Fruit fly (Drosophila melanogaster) whole organism: ENCODE measurements around the gene Slc25A46b.

Experiments used
- CG8478 ChIP-seq: fragments of >200 bp; optimal IDR thresholded peaks from 2 replicates; lab custom pipeline; 2018; ENCODE audit warnings: inconsistent platforms
- Dll ChIP-seq: fragments of >200 bp; optimal IDR thresholded peaks from 2 replicates; lab custom pipeline; 2017
- EcR ChIP-seq, 2 experiments: fragments of >200 bp; optimal IDR thresholded peaks; 2 replicates each; lab custom pipeline; 2017; ENCODE audit warnings: missing biosample characterization in 2 of 2, missing genetic modification characterization in 2 of 2, missing genetic modification reagents in 2 of 2
- pan ChIP-seq: fragments of >200 bp; optimal IDR thresholded peaks from 2 replicates; lab custom pipeline; 2017
- psq ChIP-seq: fragments of >200 bp; optimal IDR thresholded peaks from 2 replicates; lab custom pipeline; 2017
- usp ChIP-seq: fragments of >200 bp; optimal IDR thresholded peaks from 2 replicates; lab custom pipeline; 2017; ENCODE audit warnings: missing biosample characterization, missing genetic modification characterization, mixed read lengths

The Slc25A46b gene

dm6 chr2L:18144268-18144834 is 48.0 kb downstream of the Slc25A46b start:
- no peak for TF ChIP-seq pan (lab: Kevin White, UChicago)
- TF ChIP-seq CG8478 (lab: Kevin White, UChicago) = no peak
- no peak for TF ChIP-seq EcR (GFP tag; optimal IDR thresholded peaks at IDR 0.05; lab: Kevin White, UChicago)
- no peak for TF ChIP-seq usp (GFP tag; lab: Kevin White, UChicago)
- TF ChIP-seq psq (lab: Kevin White, UChicago) = no peak
- TF ChIP-seq Dll (lab: Kevin White, UChicago) = no peak

dm6 chr2L:18145253-18145652 is 48.9 kb downstream of the Slc25A46b start:
- TF ChIP-seq Dll (lab: Kevin White, UChicago) = no peak
- no peak for TF ChIP-seq CG8478 (lab: Kevin White, UChicago)
- TF ChIP-seq pan (lab: Kevin White, UChicago) = no peak
- no peak for TF ChIP-seq usp (GFP tag; lab: Kevin White, UChicago)
- no peak for TF ChIP-seq EcR (GFP tag; optimal IDR thresholded peaks at IDR 0.05; lab: Kevin White, UChicago)
- no peak for TF ChIP-seq psq (lab: Kevin White, UChicago)

dm6 chr2L:18145826-18146225 is 49.5 kb downstream of the Slc25A46b start:
- TF ChIP-seq usp (GFP tag; lab: Kevin White, UChicago) = no peak
- no peak for TF ChIP-seq Dll (lab: Kevin White, UChicago)
- no peak for TF ChIP-seq pan (lab: Kevin White, UChicago)
- no peak for TF ChIP-seq psq (lab: Kevin White, UChicago)
- TF ChIP-seq EcR (GFP tag; optimal IDR thresholded peaks at IDR 0.05; lab: Kevin White, UChicago) = no peak
- no peak for TF ChIP-seq CG8478 (lab: Kevin White, UChicago)

dm6 chr2L:18146618-18147099 is 50.3 kb downstream of the Slc25A46b start:
- TF ChIP-seq Dll (lab: Kevin White, UChicago) = no peak
- no peak for TF ChIP-seq CG8478 (lab: Kevin White, UChicago)
- TF ChIP-seq EcR (GFP tag; optimal IDR thresholded peaks at IDR 0.05; lab: Kevin White, UChicago) = no peak
- no peak for TF ChIP-seq psq (lab: Kevin White, UChicago)
- TF ChIP-seq usp (GFP tag; lab: Kevin White, UChicago) = no peak
- no peak for TF ChIP-seq pan (lab: Kevin White, UChicago)

dm6 chr2L:18147511-18148072 is 51.2 kb downstream of the Slc25A46b start:
- TF ChIP-seq EcR (GFP tag; optimal IDR thresholded peaks at IDR 0.05; lab: Kevin White, UChicago) (no peak), Dll (lab: Kevin White, UChicago) (no peak), psq (lab: Kevin White, UChicago) (no peak), usp (GFP tag; lab: Kevin White, UChicago) (no peak), CG8478 (lab: Kevin White, UChicago) (no peak), pan (lab: Kevin White, UChicago) (no peak)
